Worm (Caenorhabditis elegans): Measurements from ENCODE around the gene pap-2.

ce11 chrII:9591071-9591470 is 18.1 kb downstream of the pap-2 start, which contains the start of the genes E02H1.1 and tag-124:
- TF ChIP-seq pqm-1 (tag; optimal IDR thresholded peaks at IDR 0.05): peak; percentile 21
- TF ChIP-seq ama-1 (optimal IDR thresholded peaks at IDR 0.05): no peak

All from whole organism, L3 larva.